Fruit fly (Drosophila melanogaster): ENCODE measurements around the gene CG32212.

CG32212 gene

DNA sequence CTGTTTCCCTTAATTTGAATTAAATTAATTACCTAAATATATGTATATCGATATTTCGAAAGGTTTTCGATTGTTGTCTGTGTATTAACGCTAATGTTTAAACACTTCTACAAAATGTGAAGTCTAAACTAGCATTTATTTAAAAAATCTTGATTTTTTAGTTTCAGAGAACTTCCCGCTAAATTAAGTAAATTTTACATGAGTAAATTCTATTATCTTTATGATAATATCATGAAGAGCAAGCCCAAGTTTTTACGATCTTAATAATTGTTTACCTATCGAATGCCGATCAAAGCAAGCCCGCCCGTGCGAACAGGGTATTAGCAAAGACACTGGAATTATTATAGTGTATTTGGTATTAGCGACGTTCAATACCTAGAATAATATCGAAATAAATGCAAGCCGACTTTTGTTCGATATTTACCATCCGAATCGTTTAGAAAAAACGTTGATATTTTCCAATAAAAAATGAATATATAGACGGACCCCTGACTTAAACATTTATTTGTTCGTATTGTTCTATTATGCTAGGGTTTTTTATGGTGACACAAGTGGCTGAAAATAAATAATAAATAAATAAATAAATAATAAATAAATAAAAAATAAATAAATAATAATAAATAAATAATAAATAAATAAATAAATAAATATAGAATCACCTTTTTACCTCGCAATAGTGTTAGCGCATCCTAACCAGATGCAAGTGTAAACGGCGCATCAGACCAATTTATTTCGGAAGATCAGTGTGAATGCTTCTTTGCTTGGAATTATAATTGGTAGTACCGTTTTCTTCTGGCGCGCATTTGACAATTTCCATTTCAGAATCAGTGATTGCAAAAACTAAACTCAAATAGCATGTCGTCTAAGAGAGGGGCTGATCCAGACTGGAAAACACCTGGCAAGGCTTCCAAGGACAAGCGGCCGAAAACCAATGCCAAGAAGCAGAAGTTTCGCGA is 40.7 kb upstream of the CG32212 start, which contains the start of the genes CG33062 and Chd3 (continued):
- TF ChIP-seq Hmx (GFP tag; optimal IDR thresholded peaks at IDR 0.05) (no peak), CG13296 (GFP tag; optimal IDR thresholded peaks at IDR 0.05) (no peak), CG2129 (GFP tag; IDR thresholded peaks at IDR 0.05; ENCODE audit: partially characterized antibody) (no peak), CG14710 (tag; optimal IDR thresholded peaks at IDR 0.05) (peak; percentile 60), repo (GFP tag; optimal IDR thresholded peaks at IDR 0.05) (no peak), CG4360 (GFP tag; IDR thresholded peaks at IDR 0.05) (no peak), CG3847 (GFP tag; IDR thresholded peaks at IDR 0.05) (no peak), dan (GFP tag; IDR thresholded peaks at IDR 0.05) (no peak), CG6254 (GFP tag; optimal IDR thresholded peaks at IDR 0.05) (no peak), CG10543 (GFP tag; optimal IDR thresholded peaks at IDR 0.05) (no peak), stwl (tag; optimal IDR thresholded peaks at IDR 0.05) (peak; percentile 16), ato (GFP tag; IDR thresholded peaks at IDR 0.05; ENCODE audit: partially characterized antibody) (no peak), CG11085 (GFP tag; IDR thresholded peaks at IDR 0.05) (no peak), B-H2 (GFP tag; optimal IDR thresholded peaks at IDR 0.05) (no peak), az2 (GFP tag; optimal IDR thresholded peaks at IDR 0.05) (peak; percentile 13), ham (GFP tag; IDR thresholded peaks at IDR 0.05) (no peak), al (GFP tag; IDR thresholded peaks at IDR 0.05) (no peak), Kr (GFP tag; optimal IDR thresholded peaks at IDR 0.05) (no peak), CG12769 (tag; optimal IDR thresholded peaks at IDR 0.05) (no peak), HLH3B (GFP tag; IDR thresholded peaks at IDR 0.05) (no peak), unpg (GFP tag; optimal IDR thresholded peaks at IDR 0.05) (no peak), zen (tag; optimal IDR thresholded peaks at IDR 0.05) (peak; percentile 18), CG6654 (GFP tag; optimal IDR thresholded peaks at IDR 0.05) (no peak), Hr3 (GFP tag; optimal IDR thresholded peaks at IDR 0.05) (peak; percentile 6), Ets97D (GFP tag; optimal IDR thresholded peaks at IDR 0.05) (no peak), CG3281 (GFP tag; optimal IDR thresholded peaks at IDR 0.05) (no peak), fd96Cb (tag; optimal IDR thresholded peaks at IDR 0.05) (peak; percentile 20), Mad (GFP tag; optimal IDR thresholded peaks at IDR 0.05) (no peak), GATAe (GFP tag; conservative IDR thresholded peaks at IDR 0.05) (no peak), CG18764 (GFP tag; optimal IDR thresholded peaks at IDR 0.05) (no peak), CG9817 (tag; optimal IDR thresholded peaks at IDR 0.05) (peak; percentile 23), ewg (GFP tag; optimal IDR thresholded peaks at IDR 0.05) (peak; percentile 16), en (GFP tag; optimal IDR thresholded peaks at IDR 0.05) (no peak), CG10959 (GFP tag; IDR thresholded peaks at IDR 0.05) (no peak), yki (optimal IDR thresholded peaks at IDR 0.05) (no peak), wor (GFP tag; IDR thresholded peaks at IDR 0.05) (0 out of 2 replicates have a peak, but pooled peaks have one; percentile 16), caup (GFP tag; optimal IDR thresholded peaks at IDR 0.05; ENCODE audit: severe bottlenecking) (no peak), D (optimal IDR thresholded peaks at IDR 0.05) (no peak), D (GFP tag; optimal IDR thresholded peaks at IDR 0.05) (no peak), CG7745 (tag; optimal IDR thresholded peaks at IDR 0.05) (no peak), CG3726 (GFP tag; IDR thresholded peaks at IDR 0.05) (no peak), CG34376 (GFP tag; optimal IDR thresholded peaks at IDR 0.05) (no peak), Sin3A (optimal IDR thresholded peaks at IDR 0.05) (no peak), Asciz (GFP tag; optimal IDR thresholded peaks at IDR 0.05) (no peak), CG2202 (tag; optimal IDR thresholded peaks at IDR 0.05) (no peak), CrebB (tag; optimal IDR thresholded peaks at IDR 0.05) (no peak), CG12391 (tag; optimal IDR thresholded peaks at IDR 0.05) (peak; percentile 39), shn (GFP tag; optimal IDR thresholded peaks at IDR 0.05) (no peak), ssp (GFP tag; IDR thresholded peaks at IDR 0.05) (peak; percentile 97), hbn (GFP tag; IDR thresholded peaks at IDR 0.05; ENCODE audit: partially characterized antibody) (0 out of 2 replicates have a peak, but pooled peaks have one; percentile 15)
